Worm (Caenorhabditis elegans): ENCODE data around the gene acr-7.

DNA sequence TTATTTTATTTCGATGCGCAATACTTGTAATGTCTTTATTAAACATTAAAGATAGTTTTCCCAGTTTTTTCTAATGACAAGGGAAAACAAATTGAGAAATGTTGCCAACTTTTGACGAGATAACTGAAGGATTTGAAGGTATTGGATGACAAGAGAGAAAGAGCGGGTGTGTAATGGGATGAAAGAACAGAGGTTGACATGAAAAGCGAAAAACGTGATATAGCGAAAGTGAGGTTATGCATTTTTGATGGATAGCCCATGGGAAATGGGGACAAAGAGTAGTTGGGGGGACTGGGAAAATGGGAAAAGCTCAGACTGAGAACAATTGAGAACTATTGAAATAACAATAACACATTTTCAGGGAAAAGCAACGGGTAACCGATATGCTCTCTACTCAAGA lies 45.6 kb upstream of the acr-7 start:
- TF ChIP-seq cog-1 (tag; optimal IDR thresholded peaks at IDR 0.05) (no peak), flt-1 (GFP tag; IDR thresholded peaks at IDR 0.05) (no peak), med-1 (GFP tag; optimal IDR thresholded peaks at IDR 0.05; ENCODE audit: insufficient read depth) (no peak), tab-1 (GFP tag; IDR thresholded peaks at IDR 0.05) (no peak), ztf-29 (GFP tag; IDR thresholded peaks at IDR 0.05) (no peak)
